Fruit fly (Drosophila melanogaster): Measurements from ENCODE around the gene CG5116.

Gene CG5116

DNA sequence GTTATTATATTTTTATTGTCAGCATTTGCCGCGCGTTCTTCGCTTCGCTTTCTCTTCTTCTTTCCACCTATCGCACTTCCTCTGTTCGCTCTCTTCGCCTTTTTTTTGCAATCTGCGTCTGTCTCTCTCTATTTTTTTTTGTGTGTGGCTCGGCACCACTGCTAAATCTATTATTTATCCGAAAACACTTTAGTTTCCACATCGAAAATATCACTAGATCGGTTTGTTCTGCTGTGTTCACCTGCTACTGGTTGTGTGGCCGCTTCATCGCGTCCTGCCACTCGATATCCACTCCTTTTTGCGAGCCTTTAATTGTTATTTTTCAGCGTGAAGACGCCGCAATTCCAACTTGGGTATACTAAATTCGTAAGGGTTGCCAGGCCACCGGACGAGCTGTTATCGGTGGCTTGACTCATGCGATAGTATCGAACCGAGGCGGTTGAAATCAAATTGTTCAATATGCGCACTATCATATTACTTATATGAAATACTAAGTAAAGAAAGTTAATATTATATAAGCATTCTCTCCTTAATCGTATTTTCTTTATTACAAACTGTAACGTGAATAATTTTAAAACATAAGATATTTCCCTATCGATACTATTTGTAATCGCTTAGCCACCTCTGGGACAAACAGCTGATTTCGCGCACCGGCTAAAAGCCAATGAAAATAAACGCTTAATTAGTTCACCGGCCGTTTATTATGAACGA, at the start of gene CG5116, which contains the start of the genes XNP and CG42488:
CG5116 (plus strand) TSS at position 636 of the 711 bp plus-strand sequence.
XNP (minus strand) TSS at position 372 of the 711 bp plus-strand sequence.
CG42488 (plus strand) TSS at position 636 of the 711 bp plus-strand sequence.
- peak; percentile 63 for TF ChIP-seq CG17801 (GFP tag; optimal IDR thresholded peaks at IDR 0.05; ENCODE audit: partially characterized antibody)

DNA sequence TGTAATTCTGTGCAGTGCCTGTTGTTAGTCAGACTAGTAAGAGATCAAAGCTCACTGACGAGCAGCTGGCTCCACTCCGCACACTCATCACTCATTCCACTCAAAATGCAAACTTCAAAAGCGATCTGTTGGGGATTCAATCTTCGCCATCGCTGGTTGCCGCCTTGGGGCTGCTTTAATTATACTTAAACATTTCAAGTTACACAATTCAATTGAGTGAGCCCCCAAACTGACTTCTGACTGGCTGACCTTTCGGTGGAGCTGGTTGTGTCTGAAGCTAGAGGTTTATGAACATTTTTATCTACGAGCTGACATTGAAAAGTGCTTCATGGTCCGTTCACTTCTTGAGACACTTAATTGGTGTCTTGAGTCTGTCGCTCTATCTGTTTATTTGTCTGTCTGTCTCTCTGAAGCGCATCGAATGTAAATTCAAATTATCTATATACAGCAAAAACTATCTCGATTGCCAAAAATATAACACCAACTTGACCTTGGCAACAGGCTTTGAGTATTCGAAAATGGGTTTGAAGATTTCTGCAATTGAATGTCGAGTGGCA, 45.6 kb upstream of the CG5116 start:
- TF ChIP-seq CG17801 (GFP tag; optimal IDR thresholded peaks at IDR 0.05; ENCODE audit: partially characterized antibody), result no peak

dm6 chr3R:25438353-25438986, 44.4 kb upstream of the CG5116 start:
- TF ChIP-seq CG17801 (GFP tag; optimal IDR thresholded peaks at IDR 0.05; ENCODE audit: partially characterized antibody), result no peak

DNA sequence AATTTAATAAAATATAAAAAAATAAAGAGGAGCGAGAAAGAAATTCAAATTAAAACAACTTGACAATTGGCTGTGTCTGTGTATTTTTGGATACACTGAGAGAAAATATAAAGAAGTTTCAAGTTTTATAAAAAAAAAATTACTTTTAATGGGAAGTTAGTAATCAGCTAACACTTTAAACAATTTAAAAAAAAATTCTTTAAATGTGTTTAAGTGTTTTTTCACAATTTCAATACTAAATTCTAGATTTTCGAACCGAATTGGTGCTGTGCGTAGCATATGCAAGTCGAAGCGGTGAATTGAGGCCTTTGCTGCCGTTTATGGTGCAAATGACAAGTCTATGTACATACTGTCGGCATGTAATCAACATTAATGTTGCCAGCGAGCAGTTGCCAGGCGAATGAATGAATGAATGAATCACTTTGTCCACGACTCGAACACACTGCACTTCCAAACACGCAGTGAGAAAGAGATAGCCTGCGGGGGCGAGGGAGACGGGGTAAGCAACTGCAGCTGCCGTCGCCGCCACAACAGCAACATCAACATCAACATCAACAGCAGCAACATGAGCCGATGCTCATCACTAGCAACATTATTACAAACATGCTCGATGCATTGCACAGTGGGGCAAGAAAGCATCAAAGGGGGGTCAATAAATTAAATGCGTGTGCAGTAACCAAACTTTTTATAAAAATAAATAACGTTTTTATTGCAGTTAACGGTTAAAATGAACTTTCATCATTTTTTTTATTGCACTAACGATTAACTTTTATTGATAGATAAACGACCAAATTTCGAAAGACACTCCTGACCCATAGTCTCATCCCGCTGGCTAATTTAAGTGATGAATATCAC, 37.1 kb upstream of the CG5116 start:
- TF ChIP-seq CG17801 (GFP tag; optimal IDR thresholded peaks at IDR 0.05; ENCODE audit: partially characterized antibody), result no peak

DNA sequence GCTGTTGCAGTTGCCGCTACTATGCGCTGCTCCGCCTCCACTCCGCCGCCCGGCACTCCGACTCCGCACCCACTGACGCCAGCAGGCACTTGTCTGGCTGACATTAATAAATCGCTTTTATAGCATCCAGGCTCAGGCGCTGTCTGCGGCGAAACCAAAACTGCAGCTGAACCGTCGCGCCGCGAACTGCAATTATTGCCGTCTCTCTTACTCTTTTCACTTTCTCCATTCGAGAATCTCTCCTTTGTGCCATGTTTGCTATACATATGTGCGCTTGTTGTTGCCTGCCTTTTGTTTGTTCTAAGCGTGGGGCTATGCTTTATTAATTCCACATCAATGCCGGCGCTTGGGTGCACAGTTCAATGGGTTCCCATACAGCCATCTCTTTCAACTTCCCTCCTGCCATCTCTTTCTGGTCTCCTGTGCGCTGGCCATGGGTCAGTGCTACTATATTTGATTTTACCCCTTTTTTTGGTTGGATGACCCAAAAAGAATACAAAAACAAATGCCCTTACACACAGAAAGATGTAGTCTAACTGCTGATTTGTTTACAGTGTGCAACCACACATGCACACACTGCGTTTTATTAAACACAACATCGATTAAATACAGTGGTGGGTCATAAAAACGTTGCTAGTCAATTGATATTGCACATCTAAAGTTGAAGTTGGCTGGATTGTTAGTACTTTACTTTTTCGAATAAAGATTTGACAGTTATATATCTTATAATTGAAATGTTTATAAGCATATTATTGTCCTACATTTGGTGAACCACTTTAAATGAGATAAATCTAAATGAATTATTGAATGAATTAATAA, 36.2 kb upstream of the CG5116 start:
- no peak for TF ChIP-seq CG17801 (GFP tag; optimal IDR thresholded peaks at IDR 0.05; ENCODE audit: partially characterized antibody)

DNA sequence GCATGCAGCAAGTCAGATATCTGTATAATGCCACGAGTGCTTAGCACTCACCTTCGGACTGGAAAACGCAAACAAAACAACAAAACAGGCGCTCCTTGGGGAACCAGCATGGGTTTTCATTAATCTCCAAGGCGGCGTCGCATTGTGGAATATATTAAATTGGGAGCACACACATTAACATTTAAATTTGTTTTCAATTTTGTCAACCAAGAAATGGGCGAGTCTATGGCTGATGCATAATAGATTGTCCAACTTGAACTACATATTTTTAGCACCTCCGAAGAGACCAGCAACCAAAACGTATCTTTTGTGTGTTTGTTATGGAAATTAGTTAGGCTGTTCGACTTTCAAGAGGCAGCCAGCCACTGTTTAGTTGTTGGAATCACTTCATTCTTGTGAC, 35.4 kb upstream of the CG5116 start:
- TF ChIP-seq CG17801 (GFP tag; optimal IDR thresholded peaks at IDR 0.05; ENCODE audit: partially characterized antibody), result no peak

dm6 chr3R:25448318-25448717, 34.6 kb upstream of the CG5116 start:
- TF ChIP-seq CG17801 (GFP tag; optimal IDR thresholded peaks at IDR 0.05; ENCODE audit: partially characterized antibody), result peak; percentile 44

DNA sequence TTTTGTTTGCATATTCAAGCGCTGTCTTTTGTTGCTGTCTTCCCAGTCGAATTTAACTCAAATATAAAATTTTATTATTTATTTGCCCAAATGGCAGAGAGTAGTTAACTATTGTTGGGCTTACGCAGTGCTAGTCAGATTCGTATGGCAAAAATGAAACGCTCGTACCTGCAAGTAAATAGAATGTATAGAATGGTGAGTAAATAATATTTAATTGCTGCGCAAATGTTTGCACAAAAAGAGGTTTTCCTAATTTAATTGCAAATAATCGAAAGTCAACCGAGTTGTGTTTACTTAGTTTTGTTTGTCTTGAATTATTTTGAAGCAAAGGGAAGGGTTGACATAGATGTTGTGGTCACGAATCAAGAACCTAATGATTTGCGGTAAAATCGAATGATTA, 34.2 kb upstream of the CG5116 start:
- TF ChIP-seq CG17801 (GFP tag; optimal IDR thresholded peaks at IDR 0.05; ENCODE audit: partially characterized antibody), result no peak

DNA sequence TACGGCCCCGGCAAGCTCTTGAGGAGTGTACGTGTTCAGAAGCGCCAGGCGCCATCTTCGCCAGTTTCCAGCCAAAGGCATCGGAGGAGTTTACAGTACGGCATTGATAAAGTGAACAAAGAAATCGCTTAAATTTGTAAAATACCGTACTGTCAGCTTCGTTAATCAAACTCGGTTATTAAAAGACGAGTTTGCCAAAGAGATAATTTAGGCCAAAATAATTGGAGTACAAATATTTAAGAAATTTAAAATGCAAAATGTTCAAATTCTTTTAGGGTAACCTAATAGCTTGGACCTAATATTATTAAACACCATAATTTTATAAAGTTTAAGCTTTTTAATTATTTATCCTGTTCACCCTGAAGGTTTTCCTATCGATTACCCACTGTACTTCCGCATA, 31.1 kb upstream of the CG5116 start:
- no peak for TF ChIP-seq CG17801 (GFP tag; optimal IDR thresholded peaks at IDR 0.05; ENCODE audit: partially characterized antibody)

dm6 chr3R:25453150-25453680, 29.7 kb upstream of the CG5116 start:
- no peak for TF ChIP-seq CG17801 (GFP tag; optimal IDR thresholded peaks at IDR 0.05; ENCODE audit: partially characterized antibody)

DNA sequence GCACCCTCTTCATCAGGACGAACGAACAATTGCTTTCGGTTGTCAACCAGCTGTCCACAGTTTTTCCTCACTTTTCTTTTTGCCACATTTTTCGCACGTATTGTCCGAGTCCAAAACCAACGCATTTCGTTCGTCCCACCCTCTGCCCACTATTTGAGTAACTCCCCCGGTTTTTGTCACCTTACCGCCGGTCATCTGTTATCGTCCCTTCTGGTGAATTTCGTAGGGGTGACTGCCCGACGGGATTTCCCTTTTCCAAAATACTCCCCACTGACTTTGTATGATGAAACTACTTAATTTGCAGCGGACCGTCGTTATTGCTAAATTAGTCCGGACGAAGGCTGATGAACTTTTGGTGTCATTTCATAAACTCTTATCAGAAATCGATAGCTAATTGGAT, 25.8 kb upstream of the CG5116 start:
- TF ChIP-seq CG17801 (GFP tag; optimal IDR thresholded peaks at IDR 0.05; ENCODE audit: partially characterized antibody), result no peak

DNA sequence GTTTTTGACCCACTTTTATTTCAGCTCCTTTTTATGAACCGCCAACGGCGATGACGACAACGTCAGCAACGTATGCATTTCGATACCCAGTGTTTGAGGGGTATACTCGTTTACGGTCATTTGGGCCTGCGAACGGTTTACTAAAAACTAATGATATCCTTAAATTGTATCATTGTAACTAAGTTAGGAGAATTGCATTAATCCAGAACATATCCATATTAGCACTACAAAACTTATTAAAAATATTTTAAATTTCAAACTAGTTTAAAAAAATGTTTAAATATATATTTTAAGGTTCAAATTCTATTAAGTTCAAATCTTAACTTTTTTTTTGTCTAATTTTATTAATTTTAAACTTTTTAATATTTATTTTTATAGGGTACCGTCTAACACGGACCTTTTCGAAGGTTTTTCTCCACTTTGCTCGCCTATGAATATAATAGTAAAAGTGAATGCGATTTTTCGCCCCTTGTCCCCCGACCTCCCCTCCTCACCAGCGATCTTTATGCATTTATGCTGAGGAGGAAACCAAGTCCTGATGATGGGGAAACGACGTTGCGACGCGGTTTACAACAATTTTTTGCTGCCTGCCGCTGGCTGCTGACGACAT, 23.6 kb upstream of the CG5116 start:
- no peak for TF ChIP-seq CG17801 (GFP tag; optimal IDR thresholded peaks at IDR 0.05; ENCODE audit: partially characterized antibody)

DNA sequence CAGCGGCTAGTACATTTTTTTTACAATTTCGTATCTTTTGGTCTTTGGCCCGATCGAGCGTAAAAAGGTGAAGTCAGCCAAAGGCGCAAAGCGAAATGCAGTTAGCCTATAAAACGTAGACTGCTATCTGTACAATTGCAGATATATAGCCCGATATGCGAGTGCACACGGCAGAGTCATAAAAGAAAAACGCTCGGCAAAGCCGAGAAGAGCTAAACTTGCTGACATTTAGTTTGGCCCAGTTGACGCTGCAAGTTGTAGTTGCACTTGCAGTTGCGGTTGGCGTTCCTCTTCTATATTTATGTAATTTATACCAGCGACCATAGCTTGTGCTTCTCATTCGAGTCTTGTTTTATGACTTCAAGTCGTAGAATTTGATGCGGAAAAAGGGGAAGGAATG, 22.2 kb upstream of the CG5116 start:
- no peak for TF ChIP-seq CG17801 (GFP tag; optimal IDR thresholded peaks at IDR 0.05; ENCODE audit: partially characterized antibody)

- no peak for TF ChIP-seq CG17801 (GFP tag; optimal IDR thresholded peaks at IDR 0.05; ENCODE audit: partially characterized antibody)
Observed at dm6 chr3R:25461666-25462065, 21.2 kb upstream of the CG5116 start.
